Fruit fly (Drosophila melanogaster) whole organism, embryonic: ENCODE data around the gene bab2.

Experiments used
- Antp ChIP-seq: fragments of 200-800 bp; sonication (Bioruptor generic); optimal IDR thresholded peaks from 3 replicates; lab custom pipeline; 2016; ENCODE audit warnings: missing biosample characterization, missing genetic modification characterization
- Bgb ChIP-seq: fragments of 200-800 bp; sonication (Bioruptor generic); IDR thresholded peaks from 2 replicates; pipeline ENCODE4 v1.3.6; 2022; ENCODE audit warnings: missing biosample characterization, missing genetic modification characterization; ENCODE audit not compliant: partially characterized antibody
- Bteb2 ChIP-seq: fragments of 200-800 bp; sonication (Bioruptor generic); optimal IDR thresholded peaks from 2 replicates; lab custom pipeline; 2016; ENCODE audit warnings: missing biosample characterization, missing genetic modification characterization
- CG13296 ChIP-seq: fragments of 200-800 bp; sonication (Bioruptor generic); optimal IDR thresholded peaks from 3 replicates; lab custom pipeline; 2018; ENCODE audit warnings: missing biosample characterization, mild to moderate bottlenecking, missing genetic modification characterization
- CG15601 ChIP-seq: fragments of 200-800 bp; sonication (Bioruptor generic); optimal IDR thresholded peaks from 3 replicates; lab custom pipeline; 2019; ENCODE audit warnings: missing biosample characterization, mild to moderate bottlenecking, missing genetic modification characterization, moderate library complexity
- CG17361 ChIP-seq: fragments of 200-800 bp; sonication (Bioruptor generic); IDR thresholded peaks from 3 replicates; pipeline ENCODE4 v1.3.6; 2022; ENCODE audit warnings: missing biosample characterization, missing genetic modification characterization
- CG18011 ChIP-seq: fragments of 200-800 bp; sonication (Bioruptor generic); optimal IDR thresholded peaks from 2 replicates; lab custom pipeline; 2017; ENCODE audit warnings: missing biosample characterization, missing genetic modification characterization, mild to moderate bottlenecking, moderate library complexity, missing genotype
- CG18619 ChIP-seq: fragments of 200-800 bp; sonication (Bioruptor generic); optimal IDR thresholded peaks from 3 replicates; lab custom pipeline; 2017; ENCODE audit warnings: missing biosample characterization, mild to moderate bottlenecking, missing genetic modification characterization
- CG32772 ChIP-seq: fragments of 200-800 bp; sonication (Bioruptor generic); IDR thresholded peaks from 2 replicates; pipeline ENCODE4 v1.3.6; 2022; ENCODE audit warnings: missing biosample characterization, missing genetic modification characterization
- CG6654 ChIP-seq: fragments of 200-800 bp; sonication (Bioruptor generic); optimal IDR thresholded peaks from 2 replicates; lab custom pipeline; 2017; ENCODE audit warnings: missing biosample characterization, mild to moderate bottlenecking, missing genetic modification characterization
- CG6765 ChIP-seq: fragments of 200-800 bp; sonication (Bioruptor generic); optimal IDR thresholded peaks from 3 replicates; lab custom pipeline; 2017; ENCODE audit warnings: missing biosample characterization, mild to moderate bottlenecking, missing genetic modification characterization
- CG6791 ChIP-seq: fragments of 200-800 bp; sonication (Bioruptor generic); IDR thresholded peaks from 3 replicates; pipeline ENCODE4 v1.3.6; 2022; ENCODE audit warnings: missing biosample characterization, missing genetic modification characterization; ENCODE audit not compliant: partially characterized antibody
- CG8924 ChIP-seq: fragments of 200-800 bp; optimal IDR thresholded peaks from 3 replicates; lab custom pipeline; 2019; ENCODE audit warnings: missing biosample characterization, mild to moderate bottlenecking, missing genetic modification characterization, moderate library complexity
- CG9797 ChIP-seq: fragments of 200-800 bp; sonication (Bioruptor generic); optimal IDR thresholded peaks from 3 replicates; lab custom pipeline; 2018; ENCODE audit warnings: missing biosample characterization, mild to moderate bottlenecking, missing genetic modification characterization
- CTCF ChIP-seq: fragments of 200-800 bp; sonication (Bioruptor generic); optimal IDR thresholded peaks from 2 replicates; lab custom pipeline; 2017; ENCODE audit warnings: missing biosample characterization, mild to moderate bottlenecking, missing genetic modification characterization, moderate library complexity
- CoRest ChIP-seq: fragments of 200-800 bp; sonication (Bioruptor generic); optimal IDR thresholded peaks from 3 replicates; lab custom pipeline; 2018; ENCODE audit warnings: missing biosample characterization, mild to moderate bottlenecking, missing genetic modification characterization, moderate library complexity
- Dref ChIP-seq: fragments of 200-800 bp; sonication (Bioruptor generic); IDR thresholded peaks from 2 replicates; pipeline ENCODE4 v1.3.6; 2022; ENCODE audit warnings: missing biosample characterization, missing genetic modification characterization
- Fer1 ChIP-seq: fragments of 200-800 bp; sonication (Bioruptor generic); optimal IDR thresholded peaks from 2 replicates; lab custom pipeline; 2017; ENCODE audit warnings: missing biosample characterization, mild to moderate bottlenecking, missing genetic modification characterization
- HHEX ChIP-seq: fragments of 200-800 bp; sonication (Bioruptor generic); optimal IDR thresholded peaks from 3 replicates; lab custom pipeline; 2017; ENCODE audit warnings: missing biosample characterization, mild to moderate bottlenecking, missing genetic modification characterization, missing genetic modification reagents
- Hey ChIP-seq: fragments of 200-800 bp; sonication (Bioruptor generic); optimal IDR thresholded peaks from 3 replicates; lab custom pipeline; 2018; ENCODE audit warnings: missing biosample characterization, mild to moderate bottlenecking, missing genetic modification characterization
- HmgD ChIP-seq: fragments of 200-800 bp; sonication (Bioruptor generic); optimal IDR thresholded peaks from 3 replicates; lab custom pipeline; 2016; ENCODE audit warnings: missing biosample characterization, missing genetic modification characterization
- Hr78 ChIP-seq, 2 experiments: fragments of 200-800 bp in 1 of 2; fragments of >200 bp in 1 of 2; sonication (Bioruptor generic) in 1 of 2; optimal IDR thresholded peaks; 2 replicates each; lab custom pipeline; 2017 to 2019; ENCODE audit warnings: missing biosample characterization in 2 of 2, missing genetic modification characterization in 2 of 2, mild to moderate bottlenecking in 1 of 2, moderate library complexity in 1 of 2
- Jarid2 ChIP-seq: fragments of 200-800 bp; sonication (Bioruptor generic); optimal IDR thresholded peaks from 3 replicates; lab custom pipeline; 2017; ENCODE audit warnings: mild to moderate bottlenecking, missing biosample characterization, missing genetic modification reagents, missing genetic modification characterization
- MBD-R2 ChIP-seq: fragments of 200-800 bp; sonication (Bioruptor generic); IDR thresholded peaks from 2 replicates; pipeline ENCODE4 v1.3.6; 2022; ENCODE audit warnings: missing biosample characterization, missing genetic modification characterization
- Mrtf ChIP-seq: fragments of 200-800 bp; sonication (Bioruptor generic); IDR thresholded peaks from 3 replicates; pipeline ENCODE4 v1.3.6; 2022; ENCODE audit warnings: missing biosample characterization, missing genetic modification characterization
- Nf-YA ChIP-seq: fragments of 200-800 bp; sonication (Bioruptor generic); IDR thresholded peaks from 2 replicates; pipeline ENCODE4 v1.3.6; 2022; ENCODE audit warnings: missing biosample characterization, missing genetic modification characterization
- Rfx ChIP-seq: fragments of 200-800 bp; sonication (Bioruptor generic); IDR thresholded peaks from 2 replicates; pipeline ENCODE4 v1.3.6; 2022; ENCODE audit warnings: missing biosample characterization, missing genetic modification characterization
- Six4 ChIP-seq: fragments of 200-800 bp; sonication (Bioruptor generic); optimal IDR thresholded peaks from 2 replicates; lab custom pipeline; 2016; ENCODE audit warnings: missing biosample characterization, missing genetic modification characterization
- Sox102F ChIP-seq: fragments of 200-800 bp; sonication (Bioruptor generic); optimal IDR thresholded peaks from 2 replicates; lab custom pipeline; 2018; ENCODE audit warnings: missing biosample characterization, mild to moderate bottlenecking, missing genetic modification characterization, moderate library complexity
- Ssrp ChIP-seq: fragments of 200-800 bp; sonication (Bioruptor generic); optimal IDR thresholded peaks from 2 replicates; lab custom pipeline; 2018; ENCODE audit warnings: missing biosample characterization, mild to moderate bottlenecking, missing genetic modification characterization, moderate library complexity
- crol ChIP-seq: fragments of 200-800 bp; sonication (Bioruptor generic); IDR thresholded peaks from 2 replicates; pipeline ENCODE4 v1.3.6; 2022; ENCODE audit warnings: missing biosample characterization, missing genetic modification characterization
- dpn ChIP-seq, 2 experiments: fragments of 200-800 bp; sonication (Bioruptor generic); optimal IDR thresholded peaks; 3 replicates each; lab custom pipeline; 2016; ENCODE audit warnings: missing biosample characterization in 2 of 2, missing genetic modification characterization in 2 of 2
- ham ChIP-seq: fragments of 200-800 bp; sonication (Bioruptor generic); IDR thresholded peaks from 2 replicates; pipeline ENCODE4 v1.3.6; 2022; ENCODE audit warnings: missing biosample characterization, missing genetic modification characterization
- insv ChIP-seq, 2 experiments: fragments of 200-800 bp; sonication (Bioruptor generic); optimal IDR thresholded peaks; 3 replicates each; lab custom pipeline; 2016 to 2018; ENCODE audit warnings: missing biosample characterization in 2 of 2, missing genetic modification characterization in 2 of 2
- lbe ChIP-seq: fragments of 200-800 bp; sonication (Bioruptor generic); optimal IDR thresholded peaks from 2 replicates; lab custom pipeline; 2016; ENCODE audit warnings: missing biosample characterization, mild to moderate bottlenecking, missing genetic modification characterization
- lola ChIP-seq, 3 experiments: fragments of >200 bp in 2 of 3; fragments of 200-800 bp in 1 of 3; sonication (Bioruptor generic) in 1 of 3; optimal IDR thresholded peaks; 2 replicates each; lab custom pipeline; 2017 to 2019; ENCODE audit warnings: missing biosample characterization in 3 of 3, missing genetic modification characterization in 3 of 3, mild to moderate bottlenecking in 1 of 3, moderate library complexity in 1 of 3
- lov ChIP-seq, 2 experiments: fragments of 200-800 bp in 1 of 2; fragments of >200 bp in 1 of 2; sonication (Bioruptor generic) in 1 of 2; IDR thresholded peaks in 1 of 2; optimal IDR thresholded peaks in 1 of 2; 2 replicates in 1 of 2; 3 replicates in 1 of 2; pipeline versions ENCODE4 v1.3.6 to Lab custom; 2017 to 2022; ENCODE audit warnings: missing biosample characterization in 1 of 2, missing genetic modification characterization in 1 of 2
- pho ChIP-seq: fragments of 200-800 bp; sonication (Bioruptor generic); optimal IDR thresholded peaks from 2 replicates; lab custom pipeline; 2016; ENCODE audit warnings: missing biosample characterization, missing genetic modification characterization
- sisA ChIP-seq: fragments of 200-800 bp; sonication (Bioruptor generic); IDR thresholded peaks from 2 replicates; pipeline ENCODE4 v1.3.6; 2022; ENCODE audit warnings: missing biosample characterization, missing genetic modification characterization
- stwl ChIP-seq: fragments of 200-800 bp; sonication (Bioruptor generic); optimal IDR thresholded peaks from 3 replicates; lab custom pipeline; 2018; ENCODE audit warnings: missing biosample characterization, mild to moderate bottlenecking, missing genetic modification characterization, moderate library complexity
- vvl ChIP-seq: fragments of 200-800 bp; sonication (Bioruptor generic); IDR thresholded peaks from 2 replicates; pipeline ENCODE4 v1.3.6; 2022; ENCODE audit warnings: missing biosample characterization, missing genetic modification characterization
- zen ChIP-seq: fragments of 200-800 bp; sonication (Bioruptor generic); optimal IDR thresholded peaks from 3 replicates; lab custom pipeline; 2018; ENCODE audit warnings: missing biosample characterization, mild to moderate bottlenecking, missing genetic modification characterization, moderate library complexity

Gene bab2

DNA sequence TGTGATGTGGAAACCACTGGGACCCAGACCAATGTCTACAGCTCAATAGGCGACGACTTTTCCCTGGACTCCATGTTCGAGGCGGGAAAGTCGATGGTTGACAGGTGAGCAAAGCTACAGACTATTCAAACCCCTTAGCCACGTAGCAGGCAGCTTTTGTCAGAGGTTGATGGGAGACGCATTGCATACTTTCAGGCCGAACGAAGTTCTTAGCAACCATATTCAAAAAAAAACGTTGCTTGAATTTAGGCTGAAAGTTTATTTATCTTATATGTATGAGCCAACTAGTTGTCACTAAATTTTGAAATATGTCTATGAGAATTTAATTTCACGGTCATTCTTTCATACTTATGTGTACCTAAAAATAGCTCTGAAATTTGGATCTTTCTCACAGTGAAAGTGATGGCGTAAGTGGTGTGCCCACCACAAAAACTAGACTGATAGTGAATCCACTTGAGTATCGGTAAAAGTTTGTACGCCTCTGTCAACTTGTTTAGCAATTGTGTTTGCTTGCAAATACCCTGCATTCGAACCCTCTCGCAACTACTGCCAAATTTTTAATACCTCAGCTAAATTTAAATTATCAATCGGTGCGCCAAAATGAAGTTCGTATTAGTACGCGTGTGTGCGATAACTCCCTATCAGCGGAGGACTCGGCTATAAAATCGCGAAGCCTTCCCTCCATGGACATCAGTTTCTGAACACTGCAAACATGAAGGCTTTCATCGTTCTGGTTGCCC, 29.8 kb upstream of the bab2 start, which contains the start of gene LysB (continued):
- peak; percentile 66 for TF ChIP-seq stwl (tag; lab: Kevin White, UChicago)
- TF ChIP-seq CG15601 (tag; lab: Kevin White, UChicago) = peak; percentile 66
- peak; percentile 79 for TF ChIP-seq HmgD (GFP tag; lab: Kevin White, UChicago)
- TF ChIP-seq lov (optimal IDR thresholded peaks at IDR 0.05; lab: Kevin White, UChicago) = no peak
- TF ChIP-seq lov (GFP tag; IDR thresholded peaks at IDR 0.05; lab: Robert Waterston, UW) = no peak
- no peak for TF ChIP-seq CG18619 (GFP tag; lab: Kevin White, UChicago)
- TF ChIP-seq CG8924 (tag; lab: Kevin White, UChicago) = no peak
- no peak for TF ChIP-seq CG13296 (GFP tag; lab: Kevin White, UChicago)
- TF ChIP-seq CoRest = peak; percentile 21
- no peak for TF ChIP-seq crol (GFP tag; lab: Robert Waterston, UW)
- no peak for TF ChIP-seq Fer1 (GFP tag; lab: Kevin White, UChicago)
- no peak for TF ChIP-seq dpn (GFP tag; optimal IDR thresholded peaks at IDR 0.05; lab: Kevin White, UChicago)
- no peak for TF ChIP-seq HHEX (GFP tag; lab: Kevin White, UChicago)
- no peak for TF ChIP-seq Six4 (GFP tag; lab: Kevin White, UChicago)
- 0 out of 3 replicates have a peak, but pooled peaks have one; percentile 16 for TF ChIP-seq CG17361 (GFP tag; lab: Robert Waterston, UW)
- TF ChIP-seq MBD-R2 (GFP tag; lab: Robert Waterston, UW) = peak; percentile 27; the same call in 1 of the 2 replicates
- TF ChIP-seq zen (tag; lab: Kevin White, UChicago) = no peak
- no peak for TF ChIP-seq Ssrp (tag; lab: Kevin White, UChicago)
- TF ChIP-seq lola (GFP tag; optimal IDR thresholded peaks at IDR 0.05; lab: Kevin White, UChicago) = peak in 1 of 3 experiments; percentile 34
- no peak for TF ChIP-seq Hey (tag; lab: Kevin White, UChicago)
- TF ChIP-seq Bteb2 = no peak
- peak; percentile 13 for TF ChIP-seq CTCF (GFP tag; lab: Kevin White, UChicago)
- TF ChIP-seq CG32772 = no peak
- no peak for TF ChIP-seq Hr78 (GFP tag; optimal IDR thresholded peaks at IDR 0.05; lab: Kevin White, UChicago)
- 0 out of 2 replicates have a peak, but pooled peaks have one; percentile 30 for TF ChIP-seq vvl (GFP tag; lab: Robert Waterston, UW)
- no peak for TF ChIP-seq pho
- peak; percentile 99 for TF ChIP-seq CG18011 (GFP tag; lab: Kevin White, UChicago)
- no peak for TF ChIP-seq Sox102F (GFP tag; lab: Kevin White, UChicago)
- no peak for TF ChIP-seq insv (GFP tag; optimal IDR thresholded peaks at IDR 0.05; lab: Kevin White, UChicago)
- TF ChIP-seq CG6654 = no peak
- peak; percentile 4 for TF ChIP-seq Jarid2
- 0 out of 3 replicates have a peak, but pooled peaks have one; percentile 18 for TF ChIP-seq CG6791
- peak; percentile 45; the same call in 1 of the 2 replicates for TF ChIP-seq Bgb (GFP tag; lab: Robert Waterston, UW)
- TF ChIP-seq lbe (GFP tag; lab: Kevin White, UChicago) = no peak
- TF ChIP-seq Rfx (GFP tag; lab: Robert Waterston, UW) = peak; percentile 17; the same call in 1 of the 2 replicates
- TF ChIP-seq Mrtf (GFP tag; lab: Robert Waterston, UW) = no peak
- TF ChIP-seq Antp (GFP tag; lab: Kevin White, UChicago) = peak; percentile 6
- TF ChIP-seq ham (GFP tag; lab: Robert Waterston, UW) = no peak
- no peak for TF ChIP-seq CG6765
- no peak for TF ChIP-seq sisA (GFP tag; lab: Robert Waterston, UW)
- TF ChIP-seq Dref = no peak
- no peak for TF ChIP-seq Nf-YA (GFP tag; lab: Robert Waterston, UW)
- no peak for TF ChIP-seq CG9797 (GFP tag; lab: Kevin White, UChicago)
- TF ChIP-seq, all 482 proteins: peak for 38
